Fruit fly (Drosophila melanogaster): ENCODE results near the gene CG14089.

Gene CG14089

dm6 chr3L:19263480-19264140 is 17.0 kb downstream of the CG14089 start, which contains the start of the genes CG42374 and Mettl5 (continued):
- TF ChIP-seq sr (GFP tag; IDR thresholded peaks at IDR 0.05), result no peak
- no peak for TF ChIP-seq sim (GFP tag; IDR thresholded peaks at IDR 0.05)
- TF ChIP-seq Lhr (GFP tag; optimal IDR thresholded peaks at IDR 0.05), result no peak
- TF ChIP-seq aop (GFP tag; IDR thresholded peaks at IDR 0.05), result no peak
- TF ChIP-seq CG16815 (GFP tag; optimal IDR thresholded peaks at IDR 0.05), result no peak
- TF ChIP-seq Atf3 (GFP tag; optimal IDR thresholded peaks at IDR 0.05), result no peak
- no peak for TF ChIP-seq Ravus (GFP tag; IDR thresholded peaks at IDR 0.05)
- TF ChIP-seq CG14667 (GFP tag; IDR thresholded peaks at IDR 0.05), result no peak
- 0 out of 2 replicates have a peak, but pooled peaks have one; percentile 5 for TF ChIP-seq al (GFP tag; IDR thresholded peaks at IDR 0.05)
- TF ChIP-seq CG4820 (GFP tag; optimal IDR thresholded peaks at IDR 0.05), result no peak
- no peak for TF ChIP-seq HLH4C (GFP tag; IDR thresholded peaks at IDR 0.05; ENCODE audit: partially characterized antibody)
- TF ChIP-seq nmo (GFP tag; optimal IDR thresholded peaks at IDR 0.05), result peak; percentile 15
- no peak for TF ChIP-seq CG6272 (GFP tag; IDR thresholded peaks at IDR 0.05)
- TF ChIP-seq HmgD (GFP tag; optimal IDR thresholded peaks at IDR 0.05), result no peak
- no peak for TF ChIP-seq gcm2 (GFP tag; optimal IDR thresholded peaks at IDR 0.05)
- TF ChIP-seq Sry-β (GFP tag; optimal IDR thresholded peaks at IDR 0.05), result no peak
- peak; percentile 15 for TF ChIP-seq CG18011 (GFP tag; optimal IDR thresholded peaks at IDR 0.05)
- no peak for TF ChIP-seq kni (GFP tag; optimal IDR thresholded peaks at IDR 0.05)
- TF ChIP-seq CG11696 (GFP tag; IDR thresholded peaks at IDR 0.05), result peak; percentile 98
- TF ChIP-seq CG17385 (GFP tag; optimal IDR thresholded peaks at IDR 0.05), result peak; percentile 2
- peak; percentile 43 for TF ChIP-seq caup (GFP tag; optimal IDR thresholded peaks at IDR 0.05; ENCODE audit: severe bottlenecking)
- no peak for TF ChIP-seq Kr (GFP tag; optimal IDR thresholded peaks at IDR 0.05)
- TF ChIP-seq eyg (GFP tag; optimal IDR thresholded peaks at IDR 0.05), result no peak
- no peak for TF ChIP-seq mld (GFP tag; IDR thresholded peaks at IDR 0.05; ENCODE audit: partially characterized antibody)
- no peak for TF ChIP-seq CG15696 (tag; optimal IDR thresholded peaks at IDR 0.05)
- TF ChIP-seq lola (GFP tag; optimal IDR thresholded peaks at IDR 0.05), result peak in 1 of 3 experiments; percentile 6
- no peak for TF ChIP-seq CG4328 (GFP tag; optimal IDR thresholded peaks at IDR 0.05)
- no peak for TF ChIP-seq CG10274 (GFP tag; optimal IDR thresholded peaks at IDR 0.05)
- TF ChIP-seq grn (GFP tag; optimal IDR thresholded peaks at IDR 0.05), result peak; percentile 59
- TF ChIP-seq GATAe (GFP tag; conservative IDR thresholded peaks at IDR 0.05), result no peak
- TF ChIP-seq CG11695 (GFP tag; IDR thresholded peaks at IDR 0.05), result peak; percentile 83
- TF ChIP-seq ken (GFP tag; IDR thresholded peaks at IDR 0.05), result no peak
- peak; percentile 13 for TF ChIP-seq CG13296 (GFP tag; optimal IDR thresholded peaks at IDR 0.05)
- TF ChIP-seq CG14710 (tag; optimal IDR thresholded peaks at IDR 0.05), result no peak
- peak; percentile 54; the same call in 1 of the 2 replicates for TF ChIP-seq HLH3B (GFP tag; IDR thresholded peaks at IDR 0.05)
- no peak for TF ChIP-seq Poxn (GFP tag; IDR thresholded peaks at IDR 0.05)
- no peak for TF ChIP-seq Neu2 (GFP tag; optimal IDR thresholded peaks at IDR 0.05; ENCODE audit: borderline replicate concordance)
- TF ChIP-seq ERR (GFP tag; optimal IDR thresholded peaks at IDR 0.05), result no peak
- no peak for TF ChIP-seq CG3847 (GFP tag; IDR thresholded peaks at IDR 0.05)
- TF ChIP-seq CG15514 (GFP tag; optimal IDR thresholded peaks at IDR 0.05), result peak; percentile 30
- TF ChIP-seq CG10366 (GFP tag; IDR thresholded peaks at IDR 0.05), result peak; percentile 44; the same call in 1 of the 2 replicates
- TF ChIP-seq tll (GFP tag; optimal IDR thresholded peaks at IDR 0.05), result no peak
- TF ChIP-seq Hey (tag; optimal IDR thresholded peaks at IDR 0.05), result no peak
- no peak for TF ChIP-seq CG17829 (tag; optimal IDR thresholded peaks at IDR 0.05)
- TF ChIP-seq pita (GFP tag; optimal IDR thresholded peaks at IDR 0.05), result no peak
- TF ChIP-seq tup (GFP tag; optimal IDR thresholded peaks at IDR 0.05), result no peak
- TF ChIP-seq nerfin-1 (tag; optimal IDR thresholded peaks at IDR 0.05), result peak; percentile 92
- no peak for TF ChIP-seq wdn (GFP tag; IDR thresholded peaks at IDR 0.05)
- TF ChIP-seq Dp (GFP tag; optimal IDR thresholded peaks at IDR 0.05), result no peak
